Fruit fly (Drosophila melanogaster) whole organism, embryonic: ENCODE results near the gene Ire1.

Source experiments
- B-H1 ChIP-seq: fragments of 200-800 bp; sonication (Bioruptor generic); IDR thresholded peaks from 3 replicates; pipeline ENCODE4 v1.3.6; 2022; ENCODE audit warnings: missing biosample characterization, missing genetic modification characterization
- BEAF-32 ChIP-seq: fragments of 200-800 bp; sonication (Bioruptor generic); optimal IDR thresholded peaks from 3 replicates; lab custom pipeline; 2017; ENCODE audit warnings: missing biosample characterization, missing genetic modification characterization, mild to moderate bottlenecking, moderate library complexity, missing genetic modification reagents
- C15 ChIP-seq: fragments of 200-800 bp; sonication (Bioruptor generic); IDR thresholded peaks from 3 replicates; pipeline ENCODE4 v1.3.6; 2022; ENCODE audit warnings: missing biosample characterization, missing genetic modification characterization
- CG11456 ChIP-seq: fragments of 200-800 bp; sonication (Bioruptor generic); IDR thresholded peaks from 3 replicates; pipeline ENCODE4 v1.3.6; 2022; ENCODE audit warnings: missing biosample characterization, missing genetic modification characterization
- CG11696 ChIP-seq: fragments of 200-800 bp; sonication (Bioruptor generic); IDR thresholded peaks from 2 replicates; pipeline ENCODE4 v1.3.6; 2022; ENCODE audit warnings: missing biosample characterization, missing genetic modification characterization
- CG11723 ChIP-seq: fragments of 200-800 bp; sonication (Bioruptor generic); optimal IDR thresholded peaks from 2 replicates; lab custom pipeline; 2017; ENCODE audit warnings: missing biosample characterization, mild to moderate bottlenecking, missing genetic modification characterization
- CG12219 ChIP-seq: fragments of 200-800 bp; sonication (Bioruptor generic); optimal IDR thresholded peaks from 3 replicates; lab custom pipeline; 2018; ENCODE audit warnings: missing biosample characterization, mild to moderate bottlenecking, missing genetic modification characterization
- CG12659 ChIP-seq: fragments of 200-800 bp; sonication (Bioruptor generic); optimal IDR thresholded peaks from 3 replicates; lab custom pipeline; 2017; ENCODE audit warnings: mild to moderate bottlenecking, missing biosample characterization, missing genetic modification reagents, missing genetic modification characterization
- CG14710 ChIP-seq: fragments of 200-800 bp; sonication (Bioruptor generic); optimal IDR thresholded peaks from 3 replicates; lab custom pipeline; 2019; ENCODE audit warnings: missing biosample characterization, mild to moderate bottlenecking, missing genetic modification characterization, moderate library complexity
- CG14860 ChIP-seq: fragments of 200-800 bp; sonication (Bioruptor generic); IDR thresholded peaks from 3 replicates; pipeline ENCODE4 v1.3.6; 2022; ENCODE audit warnings: missing biosample characterization, missing genetic modification characterization; ENCODE audit not compliant: partially characterized antibody
- CG1529 ChIP-seq: fragments of 200-800 bp; sonication (Bioruptor generic); optimal IDR thresholded peaks from 3 replicates; lab custom pipeline; 2018; ENCODE audit warnings: missing biosample characterization, missing genetic modification characterization
- CG15696 ChIP-seq: fragments of 200-800 bp; sonication (Bioruptor generic); optimal IDR thresholded peaks from 2 replicates; lab custom pipeline; 2019; ENCODE audit warnings: missing biosample characterization, mild to moderate bottlenecking, missing genetic modification characterization, moderate library complexity
- CG17186 ChIP-seq: fragments of 200-800 bp; sonication (Bioruptor generic); optimal IDR thresholded peaks from 3 replicates; lab custom pipeline; 2017; ENCODE audit warnings: missing biosample characterization, missing genetic modification reagents, missing genetic modification characterization
- CG17385 ChIP-seq: fragments of 200-800 bp; sonication (Bioruptor generic); optimal IDR thresholded peaks from 3 replicates; lab custom pipeline; 2018; ENCODE audit warnings: missing biosample characterization, mild to moderate bottlenecking, missing genetic modification characterization
- CG2116 ChIP-seq: fragments of 200-800 bp; sonication (Bioruptor generic); optimal IDR thresholded peaks from 3 replicates; lab custom pipeline; 2018; ENCODE audit warnings: missing biosample characterization, mild to moderate bottlenecking, missing genetic modification characterization
- CG2875 ChIP-seq: fragments of 200-800 bp; sonication (Bioruptor generic); optimal IDR thresholded peaks from 2 replicates; lab custom pipeline; 2017; ENCODE audit warnings: missing biosample characterization, mild to moderate bottlenecking, missing genetic modification characterization, missing genetic modification reagents
- CG31224 ChIP-seq: fragments of 200-800 bp; sonication (Bioruptor generic); IDR thresholded peaks from 2 replicates; pipeline ENCODE4 v1.3.6; 2022; ENCODE audit warnings: missing biosample characterization, missing genetic modification characterization
- CG4424 ChIP-seq: fragments of 200-800 bp; sonication (Bioruptor generic); optimal IDR thresholded peaks from 3 replicates; lab custom pipeline; 2016; ENCODE audit warnings: missing biosample characterization, missing genetic modification characterization
- CG4617 ChIP-seq: fragments of 200-800 bp; sonication (Bioruptor generic); optimal IDR thresholded peaks from 3 replicates; lab custom pipeline; 2016; ENCODE audit warnings: missing biosample characterization, missing genetic modification characterization, borderline replicate concordance
- CG6175 ChIP-seq: fragments of 200-800 bp; sonication (Bioruptor generic); IDR thresholded peaks from 3 replicates; pipeline ENCODE4 v1.3.6; 2022; ENCODE audit warnings: missing biosample characterization, missing genetic modification characterization
- CG8388 ChIP-seq: fragments of 200-800 bp; sonication (Bioruptor generic); optimal IDR thresholded peaks from 2 replicates; lab custom pipeline; 2019; ENCODE audit warnings: missing biosample characterization, mild to moderate bottlenecking, missing genetic modification characterization, moderate library complexity
- CG8924 ChIP-seq: fragments of 200-800 bp; optimal IDR thresholded peaks from 3 replicates; lab custom pipeline; 2019; ENCODE audit warnings: missing biosample characterization, mild to moderate bottlenecking, missing genetic modification characterization, moderate library complexity
- CG9215 ChIP-seq: fragments of 200-800 bp; sonication (Bioruptor generic); IDR thresholded peaks from 2 replicates; pipeline ENCODE4 v1.3.6; 2022; ENCODE audit warnings: missing biosample characterization, missing genetic modification characterization
- Camta ChIP-seq: fragments of 200-800 bp; sonication (Bioruptor generic); optimal IDR thresholded peaks from 2 replicates; lab custom pipeline; 2016; ENCODE audit warnings: missing biosample characterization, missing genetic modification characterization
- Dfd ChIP-seq, 2 experiments: fragments of >200 bp; optimal IDR thresholded peaks; 2 replicates each; lab custom pipeline; 2017; ENCODE audit warnings: missing biosample characterization in 2 of 2, missing genetic modification characterization in 2 of 2
- Dref ChIP-seq: fragments of 200-800 bp; sonication (Bioruptor generic); IDR thresholded peaks from 2 replicates; pipeline ENCODE4 v1.3.6; 2022; ENCODE audit warnings: missing biosample characterization, missing genetic modification characterization
- ERR ChIP-seq: fragments of 200-800 bp; sonication (Bioruptor generic); optimal IDR thresholded peaks from 2 replicates; lab custom pipeline; 2016; ENCODE audit warnings: missing biosample characterization, missing genetic modification characterization
- MBD-R2 ChIP-seq: fragments of 200-800 bp; sonication (Bioruptor generic); IDR thresholded peaks from 2 replicates; pipeline ENCODE4 v1.3.6; 2022; ENCODE audit warnings: missing biosample characterization, missing genetic modification characterization
- MESR4 ChIP-seq: fragments of 200-800 bp; sonication (Bioruptor generic); optimal IDR thresholded peaks from 2 replicates; lab custom pipeline; 2018; ENCODE audit warnings: missing biosample characterization, mild to moderate bottlenecking, missing genetic modification characterization, moderate library complexity
- Max ChIP-seq: fragments of 200-800 bp; sonication (Bioruptor generic); optimal IDR thresholded peaks from 2 replicates; lab custom pipeline; 2016; ENCODE audit warnings: missing biosample characterization, mild to moderate bottlenecking, missing genetic modification characterization
- Oaz ChIP-seq: fragments of 200-800 bp; sonication (Bioruptor generic); IDR thresholded peaks from 2 replicates; pipeline ENCODE4 v1.3.6; 2022; ENCODE audit warnings: missing biosample characterization, missing genetic modification characterization
- PHDP ChIP-seq: fragments of 200-800 bp; sonication (Bioruptor generic); optimal IDR thresholded peaks from 3 replicates; lab custom pipeline; 2018; ENCODE audit warnings: missing biosample characterization, mild to moderate bottlenecking, missing genetic modification characterization, moderate library complexity
- aop ChIP-seq: fragments of 200-800 bp; sonication (Bioruptor generic); IDR thresholded peaks from 2 replicates; pipeline ENCODE4 v1.3.6; 2022; ENCODE audit warnings: missing biosample characterization, missing genetic modification characterization
- az2 ChIP-seq: fragments of 200-800 bp; sonication (Bioruptor generic); optimal IDR thresholded peaks from 3 replicates; lab custom pipeline; 2016; ENCODE audit warnings: missing biosample characterization, missing genetic modification characterization
- bcd ChIP-seq: fragments of 200-800 bp; sonication (Bioruptor generic); optimal IDR thresholded peaks from 2 replicates; lab custom pipeline; 2017; ENCODE audit warnings: missing biosample characterization, mild to moderate bottlenecking, missing genetic modification characterization
- chinmo ChIP-seq: fragments of 200-800 bp; sonication (Bioruptor generic); IDR thresholded peaks from 4 replicates; pipeline ENCODE4 v1.3.6; 2022; ENCODE audit warnings: missing biosample characterization, missing genetic modification characterization; ENCODE audit not compliant: partially characterized antibody
- crol ChIP-seq: fragments of 200-800 bp; sonication (Bioruptor generic); IDR thresholded peaks from 2 replicates; pipeline ENCODE4 v1.3.6; 2022; ENCODE audit warnings: missing biosample characterization, missing genetic modification characterization
- ewg ChIP-seq: fragments of 200-800 bp; sonication (Bioruptor generic); optimal IDR thresholded peaks from 3 replicates; lab custom pipeline; 2017; ENCODE audit warnings: mild to moderate bottlenecking, missing biosample characterization, missing genetic modification reagents, missing genetic modification characterization
- gro ChIP-seq: fragments of 200-800 bp; sonication (Bioruptor generic); optimal IDR thresholded peaks from 2 replicates; lab custom pipeline; 2016; ENCODE audit warnings: missing biosample characterization, missing genetic modification characterization
- jumu ChIP-seq: fragments of 200-800 bp; sonication (Bioruptor generic); optimal IDR thresholded peaks from 3 replicates; lab custom pipeline; 2016; ENCODE audit warnings: missing biosample characterization, missing genetic modification characterization
- knrl ChIP-seq: fragments of 200-800 bp; sonication (Bioruptor generic); IDR thresholded peaks from 3 replicates; pipeline ENCODE4 v1.3.6; 2022; ENCODE audit warnings: missing biosample characterization, missing genetic modification characterization; ENCODE audit not compliant: partially characterized antibody
- lola ChIP-seq, 3 experiments: fragments of >200 bp in 2 of 3; fragments of 200-800 bp in 1 of 3; sonication (Bioruptor generic) in 1 of 3; optimal IDR thresholded peaks; 2 replicates each; lab custom pipeline; 2017 to 2019; ENCODE audit warnings: missing biosample characterization in 3 of 3, missing genetic modification characterization in 3 of 3, mild to moderate bottlenecking in 1 of 3, moderate library complexity in 1 of 3
- ro ChIP-seq: fragments of 200-800 bp; sonication (Bioruptor generic); IDR thresholded peaks from 2 replicates; pipeline ENCODE4 v1.3.6; 2022; ENCODE audit warnings: missing biosample characterization, missing genetic modification characterization
- run ChIP-seq: fragments of 200-800 bp; sonication (Bioruptor generic); optimal IDR thresholded peaks from 3 replicates; lab custom pipeline; 2018; ENCODE audit warnings: missing biosample characterization, mild to moderate bottlenecking, missing genetic modification characterization
- so ChIP-seq: fragments of 200-800 bp; sonication (Bioruptor generic); IDR thresholded peaks from 3 replicates; pipeline ENCODE4 v1.3.6; 2022; ENCODE audit warnings: missing biosample characterization, missing genetic modification characterization
- stwl ChIP-seq: fragments of 200-800 bp; sonication (Bioruptor generic); optimal IDR thresholded peaks from 3 replicates; lab custom pipeline; 2018; ENCODE audit warnings: missing biosample characterization, mild to moderate bottlenecking, missing genetic modification characterization, moderate library complexity
- tap ChIP-seq: fragments of 200-800 bp; optimal IDR thresholded peaks from 3 replicates; lab custom pipeline; 2019; ENCODE audit warnings: missing biosample characterization, mild to moderate bottlenecking, missing genetic modification characterization, moderate library complexity
- vnd ChIP-seq: fragments of 200-800 bp; sonication (Bioruptor generic); IDR thresholded peaks from 3 replicates; pipeline ENCODE4 v1.3.6; 2022; ENCODE audit warnings: missing biosample characterization, missing genetic modification characterization; ENCODE audit not compliant: partially characterized antibody

The Ire1 gene

dm6 chr3R:19846870-19847590 is 14.1 kb downstream of the Ire1 start, which contains the start of gene MICU3 (continued):
- TF ChIP-seq chinmo (GFP tag; lab: Robert Waterston, UW) = no peak
- peak; percentile 87 for TF ChIP-seq BEAF-32 (GFP tag; lab: Kevin White, UChicago)
- TF ChIP-seq stwl (tag; lab: Kevin White, UChicago) = peak; percentile 47
- TF ChIP-seq CG1529 (GFP tag; lab: Kevin White, UChicago) = no peak
- TF ChIP-seq CG11723 (GFP tag; lab: Kevin White, UChicago) = no peak
- no peak for TF ChIP-seq so (GFP tag; lab: Robert Waterston, UW)
- TF ChIP-seq CG31224 (GFP tag; lab: Robert Waterston, UW) = 0 out of 2 replicates have a peak, but pooled peaks have one; percentile 48
- peak; percentile 80 for TF ChIP-seq CG11456 (GFP tag; lab: Robert Waterston, UW)
- TF ChIP-seq bcd (GFP tag; lab: Kevin White, UChicago) = peak; percentile 63
- no peak for TF ChIP-seq ERR
- TF ChIP-seq CG15696 (tag; lab: Kevin White, UChicago) = peak; percentile 63
- peak; percentile 57; the same call in 2 of the 3 replicates for TF ChIP-seq vnd (GFP tag; lab: Robert Waterston, UW)
- peak; percentile 62 for TF ChIP-seq az2 (GFP tag; lab: Kevin White, UChicago)
- TF ChIP-seq CG9215 (GFP tag; lab: Robert Waterston, UW) = peak; percentile 68; the same call in 1 of the 2 replicates
- no peak for TF ChIP-seq Dref (GFP tag; lab: Robert Waterston, UW)
- peak; percentile 75 for TF ChIP-seq CG12659 (GFP tag; lab: Kevin White, UChicago)
- peak; percentile 34 for TF ChIP-seq CG17385 (GFP tag; lab: Kevin White, UChicago)
- 0 out of 2 replicates have a peak, but pooled peaks have one; percentile 33 for TF ChIP-seq Oaz
- peak; percentile 53 for TF ChIP-seq CG2116
- TF ChIP-seq CG4617 = peak; percentile 49
- TF ChIP-seq knrl (GFP tag; lab: Robert Waterston, UW) = peak; percentile 80
- TF ChIP-seq CG14860 (GFP tag; lab: Robert Waterston, UW) = peak; percentile 72
- TF ChIP-seq tap (tag; lab: Kevin White, UChicago) = no peak
- peak in 1 of 3 experiments; percentile 59 for TF ChIP-seq lola (GFP tag; optimal IDR thresholded peaks at IDR 0.05; lab: Kevin White, UChicago)
- TF ChIP-seq MESR4 (GFP tag; lab: Kevin White, UChicago) = no peak
- peak; percentile 46 for TF ChIP-seq ewg
- peak; percentile 41 for TF ChIP-seq Max (GFP tag; lab: Kevin White, UChicago)
- TF ChIP-seq B-H1 = no peak
- no peak for TF ChIP-seq aop (GFP tag; lab: Robert Waterston, UW)
- TF ChIP-seq CG8924 (tag; lab: Kevin White, UChicago) = peak; percentile 43
- peak; percentile 48 for TF ChIP-seq PHDP (tag; lab: Kevin White, UChicago)
- no peak for TF ChIP-seq CG2875 (GFP tag; lab: Kevin White, UChicago)
- no peak for TF ChIP-seq Dfd (GFP tag; optimal IDR thresholded peaks at IDR 0.05; lab: Kevin White, UChicago)
- TF ChIP-seq CG14710 (tag; lab: Kevin White, UChicago) = peak; percentile 79
- peak; percentile 67 for TF ChIP-seq CG4424 (GFP tag; lab: Kevin White, UChicago)
- peak; percentile 31 for TF ChIP-seq CG8388 (GFP tag; lab: Kevin White, UChicago)
- peak; percentile 18 for TF ChIP-seq Camta (GFP tag; lab: Kevin White, UChicago)
- no peak for TF ChIP-seq CG6175 (GFP tag; lab: Robert Waterston, UW)
- peak; percentile 27 for TF ChIP-seq CG17186
- no peak for TF ChIP-seq MBD-R2 (GFP tag; lab: Robert Waterston, UW)
- TF ChIP-seq CG12219 (GFP tag; lab: Kevin White, UChicago) = no peak
- TF ChIP-seq run = no peak
- TF ChIP-seq gro (GFP tag; lab: Kevin White, UChicago) = no peak
- TF ChIP-seq ro (GFP tag; lab: Robert Waterston, UW) = no peak
- peak; percentile 68 for TF ChIP-seq jumu (GFP tag; lab: Kevin White, UChicago)
- TF ChIP-seq C15 = no peak
- no peak for TF ChIP-seq CG11696 (GFP tag; lab: Robert Waterston, UW)
- no peak for TF ChIP-seq crol (GFP tag; lab: Robert Waterston, UW)
